Worm (Caenorhabditis elegans) whole organism, early embryonic: ENCODE measurements around the gene R09F10.3.

Source experiments
- B0310.2 ChIP-seq: sonication (generic microtip); optimal IDR thresholded peaks from 2 replicates; lab custom pipeline; 2016; ENCODE audit warnings: mild to moderate bottlenecking, missing genetic modification characterization, missing compliant biosample characterization
- ama-1 ChIP-seq: fragments of 150-350 bp; optimal IDR thresholded peaks from 2 replicates; lab custom pipeline; 2014

DNA sequence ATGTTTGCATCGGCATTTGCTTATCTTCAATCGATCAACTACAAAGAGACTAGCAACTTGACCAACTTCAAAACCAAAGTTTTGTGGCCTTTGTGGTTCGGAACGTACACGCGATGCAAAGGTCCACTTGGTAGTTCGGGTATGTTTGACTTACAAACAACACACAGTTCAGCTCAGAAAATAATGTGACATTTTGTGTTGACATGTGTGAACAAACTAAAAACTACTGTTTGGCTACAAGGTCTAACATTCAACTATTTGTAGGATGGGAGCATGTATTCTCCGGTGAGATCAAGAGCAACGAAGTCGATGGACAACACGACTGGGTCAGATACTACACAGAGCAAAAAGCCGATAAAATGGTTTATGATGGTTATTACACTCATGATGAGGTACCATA is 47.3 kb upstream of the R09F10.3 start:
- TF ChIP-seq ama-1 (lab: Kevin White, UChicago): no peak
- TF ChIP-seq B0310.2 (tag; lab: Kevin White, UChicago): no peak
